Fruit fly (Drosophila melanogaster): ENCODE measurements around the gene Pmi.

- no peak for TF ChIP-seq h (optimal IDR thresholded peaks at IDR 0.05)
- TF ChIP-seq Sin3A (optimal IDR thresholded peaks at IDR 0.05) = no peak
- no peak for TF ChIP-seq psq (optimal IDR thresholded peaks at IDR 0.05)
- TF ChIP-seq ttk (optimal IDR thresholded peaks at IDR 0.05) = no peak
- TF ChIP-seq Myc (optimal IDR thresholded peaks at IDR 0.05) = no peak
These were observed 28.8 kb downstream of the Pmi start for dm6 chr3L:5808540-5809200.

Measured in Kc167 (cell line).